Worm (Caenorhabditis elegans): Measurements from ENCODE around the gene ZK354.2.
"Not testable (repeated sequence)": the region's sequence is repeated elsewhere in the genome, so short reads cannot be mapped to it uniquely, and the experiment has no call there.

ce11 chrIV:5350480-5351193, 37.4 kb downstream of the ZK354.2 start, which contains the start of gene gba-4:
- not testable (repeated sequence) for TF ChIP-seq him-1, dao-5 (tag; optimal IDR thresholded peaks at IDR 0.05)
